Fruit fly (Drosophila melanogaster): Measurements from ENCODE around the gene Obp69a.
A peak's percentile ranks its signal among the peaks of the same experiment; 100 is the strongest.

Obp69a gene

dm6 chr3L:12408513-12409320 lies 12.7 kb downstream of the Obp69a start (continued):
- TF ChIP-seq scrt (GFP tag; optimal IDR thresholded peaks at IDR 0.05) (peak; percentile 41), tap (tag; optimal IDR thresholded peaks at IDR 0.05) (peak; percentile 8), az2 (GFP tag; optimal IDR thresholded peaks at IDR 0.05) (no peak), exex (tag; optimal IDR thresholded peaks at IDR 0.05) (peak; percentile 65), Hr78 (GFP tag; optimal IDR thresholded peaks at IDR 0.05) (peak in 1 of 2 experiments; percentile 56), Gug (GFP tag; IDR thresholded peaks at IDR 0.05) (no peak), CG1024 (GFP tag; IDR thresholded peaks at IDR 0.05) (no peak), CG16863 (GFP tag; optimal IDR thresholded peaks at IDR 0.05) (no peak), sima (GFP tag; optimal IDR thresholded peaks at IDR 0.05) (no peak), CG7357 (GFP tag; IDR thresholded peaks at IDR 0.05) (no peak), CG10267 (tag; optimal IDR thresholded peaks at IDR 0.05) (no peak), Fer1 (GFP tag; optimal IDR thresholded peaks at IDR 0.05) (peak; percentile 36), CG18476 (GFP tag; optimal IDR thresholded peaks at IDR 0.05) (no peak), Hmx (GFP tag; optimal IDR thresholded peaks at IDR 0.05) (peak; percentile 42), ftz-f1 (GFP tag; optimal IDR thresholded peaks at IDR 0.05) (peak; percentile 94), CG11696 (GFP tag; IDR thresholded peaks at IDR 0.05) (no peak), Bdp1 (GFP tag; optimal IDR thresholded peaks at IDR 0.05) (no peak), Fer2 (tag; optimal IDR thresholded peaks at IDR 0.05) (no peak), pros (GFP tag; optimal IDR thresholded peaks at IDR 0.05) (peak; percentile 68), bcd (GFP tag; optimal IDR thresholded peaks at IDR 0.05) (peak; percentile 9), Chrac-16 (GFP tag; optimal IDR thresholded peaks at IDR 0.05) (no peak), insv (GFP tag; optimal IDR thresholded peaks at IDR 0.05) (no peak), dysf (GFP tag; IDR thresholded peaks at IDR 0.05) (peak; percentile 11; the same call in 1 of the 3 replicates), fd102C (GFP tag; optimal IDR thresholded peaks at IDR 0.05) (no peak), pfk (GFP tag; optimal IDR thresholded peaks at IDR 0.05) (peak; percentile 44), jigr1 (GFP tag; IDR thresholded peaks at IDR 0.05) (no peak), HmgD (GFP tag; optimal IDR thresholded peaks at IDR 0.05) (no peak), dmrt11E (tag; optimal IDR thresholded peaks at IDR 0.05) (no peak), Sin3A (optimal IDR thresholded peaks at IDR 0.05) (no peak), slou (GFP tag; optimal IDR thresholded peaks at IDR 0.05) (no peak), CG5180 (GFP tag; optimal IDR thresholded peaks at IDR 0.05) (peak; percentile 41), CG6254 (GFP tag; optimal IDR thresholded peaks at IDR 0.05) (peak; percentile 59), rib (GFP tag; IDR thresholded peaks at IDR 0.05) (peak; percentile 82), hth (optimal IDR thresholded peaks at IDR 0.05) (no peak), CG15601 (tag; optimal IDR thresholded peaks at IDR 0.05) (no peak), danr (GFP tag; IDR thresholded peaks at IDR 0.05) (no peak), CG1792 (GFP tag; optimal IDR thresholded peaks at IDR 0.05) (no peak), Dp (GFP tag; optimal IDR thresholded peaks at IDR 0.05) (no peak), PHDP (tag; optimal IDR thresholded peaks at IDR 0.05) (peak; percentile 4), CG13624 (GFP tag; optimal IDR thresholded peaks at IDR 0.05) (peak; percentile 30), CG12769 (tag; optimal IDR thresholded peaks at IDR 0.05) (peak; percentile 92), Neu2 (GFP tag; optimal IDR thresholded peaks at IDR 0.05; ENCODE audit: borderline replicate concordance) (no peak), vfl (GFP tag; optimal IDR thresholded peaks at IDR 0.05) (no peak), dimm (GFP tag; IDR thresholded peaks at IDR 0.05) (no peak), TFAM (GFP tag; optimal IDR thresholded peaks at IDR 0.05) (no peak), CG6813 (GFP tag; optimal IDR thresholded peaks at IDR 0.05) (peak; percentile 15), D19A (tag; optimal IDR thresholded peaks at IDR 0.05) (no peak), CG10321 (GFP tag; IDR thresholded peaks at IDR 0.05) (no peak), klu (GFP tag; IDR thresholded peaks at IDR 0.05) (no peak), CkIIα-i1 (GFP tag; IDR thresholded peaks at IDR 0.05) (no peak)
